Fruit fly (Drosophila melanogaster) whole organism, embryonic: ENCODE results near the gene hkb.

Experiments
- CG10654 ChIP-seq: fragments of 200-800 bp; sonication (Bioruptor generic); optimal IDR thresholded peaks from 2 replicates; lab custom pipeline; 2016; ENCODE audit warnings: missing biosample characterization, missing genetic modification characterization
- CG11247 ChIP-seq: fragments of 200-800 bp; sonication (Bioruptor generic); IDR thresholded peaks from 2 replicates; pipeline ENCODE4 v1.3.6; 2022; ENCODE audit warnings: missing biosample characterization, missing genetic modification characterization
- CG11398 ChIP-seq: fragments of 200-800 bp; sonication (Bioruptor generic); optimal IDR thresholded peaks from 2 replicates; lab custom pipeline; 2016; ENCODE audit warnings: missing biosample characterization, missing genetic modification characterization
- CG13296 ChIP-seq: fragments of 200-800 bp; sonication (Bioruptor generic); optimal IDR thresholded peaks from 3 replicates; lab custom pipeline; 2018; ENCODE audit warnings: missing biosample characterization, mild to moderate bottlenecking, missing genetic modification characterization
- CG15479 ChIP-seq: fragments of 200-800 bp; sonication (Bioruptor generic); optimal IDR thresholded peaks from 3 replicates; lab custom pipeline; 2019; ENCODE audit warnings: missing biosample characterization, mild to moderate bottlenecking, missing genetic modification characterization, moderate library complexity
- CG17359 ChIP-seq: fragments of 200-800 bp; sonication (Bioruptor generic); optimal IDR thresholded peaks from 3 replicates; lab custom pipeline; 2018; ENCODE audit warnings: missing biosample characterization, mild to moderate bottlenecking, missing genetic modification characterization, moderate library complexity
- CG2678 ChIP-seq: fragments of 200-800 bp; sonication (Bioruptor generic); optimal IDR thresholded peaks from 3 replicates; lab custom pipeline; 2019; ENCODE audit warnings: missing biosample characterization, mild to moderate bottlenecking, missing genetic modification characterization, moderate library complexity
- CG32532 ChIP-seq: fragments of 200-800 bp; sonication (Bioruptor generic); IDR thresholded peaks from 2 replicates; pipeline ENCODE4 v1.3.6; 2022; ENCODE audit warnings: missing biosample characterization, missing genetic modification characterization
- CG34224 ChIP-seq: fragments of 200-800 bp; sonication (Bioruptor generic); IDR thresholded peaks from 3 replicates; pipeline ENCODE4 v1.3.6; 2022; ENCODE audit warnings: missing biosample characterization, missing genetic modification characterization; ENCODE audit not compliant: partially characterized antibody
- CG3838 ChIP-seq: fragments of 200-800 bp; sonication (Bioruptor generic); optimal IDR thresholded peaks from 3 replicates; lab custom pipeline; 2016; ENCODE audit warnings: missing biosample characterization, missing genetic modification characterization
- CG5245 ChIP-seq: fragments of 200-800 bp; sonication (Bioruptor generic); optimal IDR thresholded peaks from 3 replicates; lab custom pipeline; 2016; ENCODE audit warnings: missing biosample characterization, missing genetic modification characterization
- CG6683 ChIP-seq: fragments of 200-800 bp; sonication (Bioruptor generic); optimal IDR thresholded peaks from 2 replicates; lab custom pipeline; 2017; ENCODE audit warnings: missing biosample characterization, mild to moderate bottlenecking, missing genetic modification characterization, missing genetic modification reagents
- CG6791 ChIP-seq: fragments of 200-800 bp; sonication (Bioruptor generic); IDR thresholded peaks from 3 replicates; pipeline ENCODE4 v1.3.6; 2022; ENCODE audit warnings: missing biosample characterization, missing genetic modification characterization; ENCODE audit not compliant: partially characterized antibody
- CG6854 ChIP-seq: fragments of 200-800 bp; sonication (Bioruptor generic); optimal IDR thresholded peaks from 3 replicates; lab custom pipeline; 2017; ENCODE audit warnings: missing biosample characterization, mild to moderate bottlenecking, missing genetic modification characterization
- CG8924 ChIP-seq: fragments of 200-800 bp; optimal IDR thresholded peaks from 3 replicates; lab custom pipeline; 2019; ENCODE audit warnings: missing biosample characterization, mild to moderate bottlenecking, missing genetic modification characterization, moderate library complexity
- CG8944 ChIP-seq: fragments of 200-800 bp; sonication (Bioruptor generic); optimal IDR thresholded peaks from 3 replicates; lab custom pipeline; 2016; ENCODE audit warnings: missing biosample characterization, missing genetic modification characterization
- Doc3 ChIP-seq: fragments of 200-800 bp; sonication (Bioruptor generic); IDR thresholded peaks from 3 replicates; pipeline ENCODE4 v1.3.6; 2022; ENCODE audit warnings: missing biosample characterization, missing genetic modification characterization; ENCODE audit not compliant: partially characterized antibody
- Dp ChIP-seq: fragments of 200-800 bp; sonication (Bioruptor generic); optimal IDR thresholded peaks from 2 replicates; lab custom pipeline; 2018; ENCODE audit warnings: missing biosample characterization, mild to moderate bottlenecking, missing genetic modification characterization, moderate library complexity
- Ets65A ChIP-seq: fragments of 200-800 bp; sonication (Bioruptor generic); peaks from one replicate; lab custom pipeline; 2016; ENCODE audit warnings: missing biosample characterization, missing genetic modification characterization
- Fer3 ChIP-seq: fragments of 200-800 bp; sonication (Bioruptor generic); optimal IDR thresholded peaks from 2 replicates; lab custom pipeline; 2018; ENCODE audit warnings: missing biosample characterization, mild to moderate bottlenecking, missing genetic modification characterization, moderate library complexity
- GATAe ChIP-seq: fragments of 200-800 bp; sonication (Bioruptor generic); conservative IDR thresholded peaks from 2 replicates; pipeline ENCODE4 v1.3.6; 2022; ENCODE audit warnings: missing biosample characterization, missing genetic modification characterization
- HLH4C ChIP-seq: fragments of 200-800 bp; sonication (Bioruptor generic); IDR thresholded peaks from 3 replicates; pipeline ENCODE4 v1.3.6; 2022; ENCODE audit warnings: missing biosample characterization, missing genetic modification characterization; ENCODE audit not compliant: partially characterized antibody
- HmgD ChIP-seq: fragments of 200-800 bp; sonication (Bioruptor generic); optimal IDR thresholded peaks from 3 replicates; lab custom pipeline; 2016; ENCODE audit warnings: missing biosample characterization, missing genetic modification characterization
- Jarid2 ChIP-seq: fragments of 200-800 bp; sonication (Bioruptor generic); optimal IDR thresholded peaks from 3 replicates; lab custom pipeline; 2017; ENCODE audit warnings: mild to moderate bottlenecking, missing biosample characterization, missing genetic modification reagents, missing genetic modification characterization
- PHDP ChIP-seq: fragments of 200-800 bp; sonication (Bioruptor generic); optimal IDR thresholded peaks from 3 replicates; lab custom pipeline; 2018; ENCODE audit warnings: missing biosample characterization, mild to moderate bottlenecking, missing genetic modification characterization, moderate library complexity
- Rfx ChIP-seq: fragments of 200-800 bp; sonication (Bioruptor generic); IDR thresholded peaks from 2 replicates; pipeline ENCODE4 v1.3.6; 2022; ENCODE audit warnings: missing biosample characterization, missing genetic modification characterization
- Rx ChIP-seq: fragments of 200-800 bp; sonication (Bioruptor generic); IDR thresholded peaks from 2 replicates; pipeline ENCODE4 v1.3.6; 2022; ENCODE audit warnings: missing biosample characterization, missing genetic modification characterization
- Xbp1 ChIP-seq: fragments of 200-800 bp; sonication (Bioruptor generic); optimal IDR thresholded peaks from 3 replicates; lab custom pipeline; 2016; ENCODE audit warnings: missing biosample characterization, mild to moderate bottlenecking, missing genetic modification characterization
- YL-1 ChIP-seq: fragments of 200-800 bp; sonication (Bioruptor generic); optimal IDR thresholded peaks from 3 replicates; lab custom pipeline; 2017; ENCODE audit warnings: missing biosample characterization, mild to moderate bottlenecking, missing genetic modification characterization
- bcd ChIP-seq: fragments of 200-800 bp; sonication (Bioruptor generic); optimal IDR thresholded peaks from 2 replicates; lab custom pipeline; 2017; ENCODE audit warnings: missing biosample characterization, mild to moderate bottlenecking, missing genetic modification characterization
- dpn ChIP-seq, 2 experiments: fragments of 200-800 bp; sonication (Bioruptor generic); optimal IDR thresholded peaks; 3 replicates each; lab custom pipeline; 2016; ENCODE audit warnings: missing biosample characterization in 2 of 2, missing genetic modification characterization in 2 of 2
- emc ChIP-seq: fragments of 200-800 bp; sonication (Bioruptor generic); optimal IDR thresholded peaks from 2 replicates; lab custom pipeline; 2016; ENCODE audit warnings: missing biosample characterization, missing genetic modification characterization
- en ChIP-seq: fragments of 200-800 bp; sonication (Bioruptor generic); optimal IDR thresholded peaks from 2 replicates; lab custom pipeline; 2016; ENCODE audit warnings: missing biosample characterization, missing genetic modification characterization
- gce ChIP-seq: fragments of 200-800 bp; sonication (Bioruptor generic); IDR thresholded peaks from 3 replicates; pipeline ENCODE4 v1.3.6; 2022; ENCODE audit warnings: missing biosample characterization, missing genetic modification characterization
- jing ChIP-seq: fragments of 200-800 bp; sonication (Bioruptor generic); optimal IDR thresholded peaks from 2 replicates; lab custom pipeline; 2018; ENCODE audit warnings: missing biosample characterization, mild to moderate bottlenecking, missing genetic modification characterization
- lmd ChIP-seq: fragments of 200-800 bp; sonication (Bioruptor generic); IDR thresholded peaks from 2 replicates; pipeline ENCODE4 v1.3.6; 2022; ENCODE audit warnings: missing biosample characterization, missing genetic modification characterization
- p53 ChIP-seq: fragments of 200-800 bp; sonication (Bioruptor generic); optimal IDR thresholded peaks from 2 replicates; lab custom pipeline; 2016; ENCODE audit warnings: missing biosample characterization, missing genetic modification characterization
- phol ChIP-seq: fragments of 200-800 bp; sonication (Bioruptor generic); optimal IDR thresholded peaks from 3 replicates; lab custom pipeline; 2018; ENCODE audit warnings: missing biosample characterization, mild to moderate bottlenecking, missing genetic modification characterization, moderate library complexity
- pnt ChIP-seq: fragments of 200-800 bp; sonication (Bioruptor generic); optimal IDR thresholded peaks from 3 replicates; lab custom pipeline; 2016; ENCODE audit warnings: missing biosample characterization, missing genetic modification characterization
- prd ChIP-seq, 3 experiments: fragments of >200 bp in 2 of 3; fragments of 200-800 bp in 1 of 3; sonication (Bioruptor generic) in 1 of 3; optimal IDR thresholded peaks in 2 of 3; IDR thresholded peaks in 1 of 3; 2 replicates in 2 of 3; 3 replicates in 1 of 3; pipeline versions ENCODE4 v1.3.6 to Lab custom; 2017 to 2022; ENCODE audit warnings: missing biosample characterization in 1 of 3, missing genetic modification characterization in 1 of 3
- sc ChIP-seq, 3 experiments: fragments of >200 bp in 2 of 3; fragments of 200-800 bp in 1 of 3; sonication (Bioruptor generic) in 1 of 3; optimal IDR thresholded peaks; 2 replicates in 2 of 3; 3 replicates in 1 of 3; lab custom pipeline; 2017; ENCODE audit warnings: mild to moderate bottlenecking in 1 of 3, missing biosample characterization in 1 of 3, missing genetic modification characterization in 1 of 3, missing genetic modification reagents in 1 of 3
- sima ChIP-seq: fragments of 200-800 bp; sonication (Bioruptor generic); optimal IDR thresholded peaks from 2 replicates; lab custom pipeline; 2016; ENCODE audit warnings: missing biosample characterization, missing genetic modification characterization
- ssp ChIP-seq: fragments of 200-800 bp; sonication (Bioruptor generic); IDR thresholded peaks from 2 replicates; pipeline ENCODE4 v1.3.6; 2022; ENCODE audit warnings: missing biosample characterization, missing genetic modification characterization
- stwl ChIP-seq: fragments of 200-800 bp; sonication (Bioruptor generic); optimal IDR thresholded peaks from 3 replicates; lab custom pipeline; 2018; ENCODE audit warnings: missing biosample characterization, mild to moderate bottlenecking, missing genetic modification characterization, moderate library complexity
- tup ChIP-seq: fragments of 200-800 bp; sonication (Bioruptor generic); optimal IDR thresholded peaks from 2 replicates; lab custom pipeline; 2016; ENCODE audit warnings: missing biosample characterization, mild to moderate bottlenecking, missing genetic modification characterization, moderate library complexity
- twi ChIP-seq: fragments of 200-800 bp; optimal IDR thresholded peaks from 2 replicates; lab custom pipeline; 2019; ENCODE audit warnings: missing biosample characterization, mild to moderate bottlenecking, missing genetic modification characterization, moderate library complexity
- yki ChIP-seq: fragments of >200 bp; optimal IDR thresholded peaks from 3 replicates; lab custom pipeline; 2018

The hkb gene

DNA sequence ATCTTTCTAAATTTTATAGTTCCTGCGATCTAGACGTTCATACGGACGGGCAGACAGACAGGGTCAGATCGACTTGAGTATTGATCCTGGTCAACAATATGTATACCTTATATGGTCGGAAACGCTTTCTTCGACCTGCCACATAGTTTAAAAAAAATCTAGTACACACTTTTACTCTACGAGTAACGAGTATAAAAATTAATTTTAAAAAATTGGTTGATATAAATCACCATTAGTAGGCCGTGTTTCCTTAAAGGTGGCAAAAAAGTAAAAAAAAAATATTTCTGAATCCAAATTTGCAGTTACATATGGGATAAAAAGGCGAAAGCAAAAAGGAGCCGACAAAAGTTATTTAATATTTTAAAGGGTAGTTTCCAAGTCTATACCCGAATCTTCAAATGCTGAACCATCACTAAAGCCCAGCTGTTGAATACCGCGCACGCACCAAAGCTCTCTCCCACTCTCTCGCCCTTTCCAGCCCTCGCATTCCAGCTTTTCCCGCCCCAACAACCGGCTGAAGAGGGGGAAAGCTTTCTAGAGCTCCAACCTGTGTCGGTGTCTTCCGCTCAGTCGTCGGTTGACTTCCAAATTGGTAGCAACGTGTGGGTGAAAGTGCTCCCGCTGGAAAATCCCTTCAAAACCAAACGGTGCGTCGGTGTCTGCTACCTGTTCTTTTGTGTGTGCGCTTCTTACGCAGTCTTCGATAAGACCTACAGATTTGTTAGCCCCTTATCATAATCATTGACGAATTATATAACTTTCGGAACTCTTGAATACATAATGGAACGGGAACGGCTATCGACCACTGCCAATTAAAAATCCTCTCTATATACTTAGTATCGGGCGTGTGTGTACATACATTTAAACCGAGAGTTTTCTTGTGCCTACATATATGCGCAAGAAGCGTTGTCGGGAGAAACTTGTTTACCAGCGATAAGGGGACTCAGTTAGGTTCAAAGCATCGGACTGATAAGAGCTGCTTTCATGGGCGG, 32.2 kb upstream of the hkb start, which contains the start of gene Sfxn1-3 (continued):
- TF ChIP-seq p53 (GFP tag; lab: Kevin White, UChicago) = no peak
- TF ChIP-seq PHDP (tag; lab: Kevin White, UChicago) = peak; percentile 12
- TF ChIP-seq CG34224 (GFP tag; lab: Robert Waterston, UW) = peak; percentile 56; the same call in 2 of the 3 replicates
- peak; percentile 12 for TF ChIP-seq Dp (GFP tag; lab: Kevin White, UChicago)
- TF ChIP-seq Fer3 (tag; lab: Kevin White, UChicago) = peak; percentile 8
- no peak for TF ChIP-seq ssp
- TF ChIP-seq en = no peak
- peak; percentile 65 for TF ChIP-seq CG32532
- TF ChIP-seq prd (optimal IDR thresholded peaks at IDR 0.05; lab: Kevin White, UChicago) = no peak
- peak; percentile 60 for TF ChIP-seq prd (GFP tag; IDR thresholded peaks at IDR 0.05; lab: Robert Waterston, UW)
- TF ChIP-seq CG2678 (tag; lab: Kevin White, UChicago) = peak; percentile 55
- TF ChIP-seq Xbp1 (GFP tag; lab: Kevin White, UChicago) = peak; percentile 15
- TF ChIP-seq yki (lab: Kevin White, UChicago) = no peak
- no peak for TF ChIP-seq CG3838 (GFP tag; lab: Kevin White, UChicago)
- peak; percentile 78 for TF ChIP-seq Ets65A (GFP tag; lab: Kevin White, UChicago)
- TF ChIP-seq lmd = peak; percentile 51; the same call in 1 of the 2 replicates
- TF ChIP-seq twi = no peak
- TF ChIP-seq sc (optimal IDR thresholded peaks at IDR 0.05; lab: Kevin White, UChicago) = no peak
- TF ChIP-seq sc (GFP tag; optimal IDR thresholded peaks at IDR 0.05; lab: Kevin White, UChicago) = no peak
- TF ChIP-seq CG6854 (GFP tag; lab: Kevin White, UChicago) = peak; percentile 61
- TF ChIP-seq sima (GFP tag; lab: Kevin White, UChicago) = no peak
- peak; percentile 96 for TF ChIP-seq CG15479 (GFP tag; lab: Kevin White, UChicago)
- peak; percentile 60 for TF ChIP-seq CG13296 (GFP tag; lab: Kevin White, UChicago)
- peak; percentile 31; the same call in 1 of the 3 replicates for TF ChIP-seq gce (GFP tag; lab: Robert Waterston, UW)
- TF ChIP-seq stwl (tag; lab: Kevin White, UChicago) = no peak
- peak; percentile 24 for TF ChIP-seq CG8924 (tag; lab: Kevin White, UChicago)
- no peak for TF ChIP-seq CG8944 (GFP tag; lab: Kevin White, UChicago)
- TF ChIP-seq CG10654 = no peak
- peak; percentile 20; the same call in 1 of the 3 replicates for TF ChIP-seq Doc3 (GFP tag; lab: Robert Waterston, UW)
- peak; percentile 20 for TF ChIP-seq phol
- peak; percentile 92 for TF ChIP-seq Jarid2
- TF ChIP-seq HmgD (GFP tag; lab: Kevin White, UChicago) = peak; percentile 43
- TF ChIP-seq tup (GFP tag; lab: Kevin White, UChicago) = no peak
- TF ChIP-seq pnt (GFP tag; lab: Kevin White, UChicago) = peak; percentile 16
- no peak for TF ChIP-seq emc (GFP tag; lab: Kevin White, UChicago)
- 0 out of 3 replicates have a peak, but pooled peaks have one; percentile 41 for TF ChIP-seq HLH4C (GFP tag; lab: Robert Waterston, UW)
- TF ChIP-seq bcd (GFP tag; lab: Kevin White, UChicago) = peak; percentile 33
- TF ChIP-seq CG6791 = peak; percentile 62; the same call in 1 of the 3 replicates
- TF ChIP-seq Rx = no peak
- TF ChIP-seq CG11398 (GFP tag; lab: Kevin White, UChicago) = peak; percentile 26
- peak; percentile 68 for TF ChIP-seq Rfx (GFP tag; lab: Robert Waterston, UW)
- peak; percentile 1 for TF ChIP-seq CG5245 (GFP tag; lab: Kevin White, UChicago)
- TF ChIP-seq CG17359 = peak; percentile 37
- TF ChIP-seq GATAe (GFP tag; lab: Robert Waterston, UW) = no peak
- TF ChIP-seq dpn (GFP tag; optimal IDR thresholded peaks at IDR 0.05; lab: Kevin White, UChicago) = peak; percentile 11 to 45
- TF ChIP-seq CG6683 (GFP tag; lab: Kevin White, UChicago) = no peak
- no peak for TF ChIP-seq jing (GFP tag; lab: Kevin White, UChicago)
- TF ChIP-seq YL-1 = peak; percentile 16
- TF ChIP-seq CG11247 (GFP tag; lab: Robert Waterston, UW) = no peak
